Worm (Caenorhabditis elegans) whole organism, L4 larva: Measurements from ENCODE around the gene mak-1.

Experiments used
- F10B5.3 ChIP-seq: sonication (generic microtip); optimal IDR thresholded peaks from 2 replicates; lab custom pipeline; 2016; ENCODE audit warnings: mild to moderate bottlenecking, missing genetic modification characterization, missing compliant biosample characterization
- F37D6.2 ChIP-seq: sonication (generic microtip); optimal IDR thresholded peaks from 2 replicates; lab custom pipeline; 2016; ENCODE audit warnings: mild to moderate bottlenecking, missing genetic modification characterization, missing compliant biosample characterization
- F49E8.2 ChIP-seq: sonication (generic microtip); optimal IDR thresholded peaks from 2 replicates; lab custom pipeline; 2016; ENCODE audit warnings: missing compliant biosample characterization, mild to moderate bottlenecking, missing genetic modification characterization, borderline replicate concordance
- R02D3.7 ChIP-seq: fragments of 150-350 bp; sonication (generic microtip); optimal IDR thresholded peaks from 3 replicates; lab custom pipeline; 2014; ENCODE audit warnings: missing biosample characterization, missing genetic modification characterization
- Y48G9A.11 ChIP-seq: fragments of 200-800 bp; sonication (Bioruptor generic); IDR thresholded peaks from 2 replicates; pipeline ENCODE4 v1.3.6; 2022; ENCODE audit warnings: missing genetic modification reagents, missing genetic modification characterization, missing compliant biosample characterization
- Y75B8A.6 ChIP-seq: fragments of 200-800 bp; sonication (Bioruptor generic); IDR thresholded peaks from 2 replicates; pipeline ENCODE4 v1.3.6; 2022; ENCODE audit warnings: missing genetic modification reagents, missing genetic modification characterization, missing compliant biosample characterization
- ZK337.2 ChIP-seq: fragments of 200-800 bp; sonication (Bioruptor generic); IDR thresholded peaks from 2 replicates; pipeline ENCODE4 v1.3.6; 2022; ENCODE audit warnings: missing genetic modification reagents, missing genetic modification characterization, missing compliant biosample characterization
- aly-2 ChIP-seq: sonication (generic microtip); optimal IDR thresholded peaks from 2 replicates; lab custom pipeline; 2018; ENCODE audit warnings: missing biosample characterization, missing genetic modification characterization
- ama-1 ChIP-seq: fragments of 150-350 bp; optimal IDR thresholded peaks from 2 replicates; lab custom pipeline; 2014; ENCODE audit warnings: inconsistent platforms, mixed read lengths
- ceh-20 ChIP-seq: fragments of 200-800 bp; sonication (Bioruptor generic); IDR thresholded peaks from 2 replicates; pipeline ENCODE4 v1.3.6; 2022; ENCODE audit warnings: missing genetic modification reagents, missing genetic modification characterization, missing compliant biosample characterization
- ceh-28 ChIP-seq: fragments of 150-350 bp; optimal IDR thresholded peaks from 2 replicates; lab custom pipeline; 2014; ENCODE audit warnings: missing biosample characterization, missing genetic modification reagents, missing genetic modification characterization
- ceh-44 ChIP-seq: fragments of 200-800 bp; sonication (Bioruptor generic); IDR thresholded peaks from 2 replicates; pipeline ENCODE4 v1.3.6; 2022; ENCODE audit warnings: missing genetic modification reagents, missing genetic modification characterization, missing compliant biosample characterization
- ces-1 ChIP-seq: fragments of 150-350 bp; sonication (generic microtip); optimal IDR thresholded peaks from 4 replicates; lab custom pipeline; 2014; ENCODE audit warnings: missing biosample characterization, missing genetic modification reagents, missing genetic modification characterization
- daf-16 ChIP-seq, 3 experiments: sonication (generic microtip); optimal IDR thresholded peaks; 2 replicates each; lab custom pipeline; 2016 to 2017; ENCODE audit warnings: missing genetic modification characterization in 3 of 3, missing genetic modification reagents in 3 of 3, mild to moderate bottlenecking in 2 of 3, missing compliant biosample characterization in 2 of 3, missing biosample characterization in 1 of 3, moderate library complexity in 1 of 3
- daf-8 ChIP-seq: fragments of 200-800 bp; sonication (Bioruptor generic); IDR thresholded peaks from 2 replicates; pipeline ENCODE4 v1.3.6; 2022; ENCODE audit warnings: missing genetic modification characterization, missing compliant biosample characterization
- dpl-1 ChIP-seq: fragments of 150-350 bp; optimal IDR thresholded peaks from 2 replicates; lab custom pipeline; 2014; ENCODE audit warnings: missing biosample characterization, missing genetic modification reagents, missing genetic modification characterization
- dve-1 ChIP-seq: sonication (generic microtip); optimal IDR thresholded peaks from 2 replicates; lab custom pipeline; 2017; ENCODE audit warnings: antibody characterized with exemption, mild to moderate bottlenecking, missing genetic modification characterization, missing compliant biosample characterization; ENCODE audit not compliant: insufficient read depth
- egl-27 ChIP-seq: sonication (generic microtip); optimal IDR thresholded peaks from 3 replicates; lab custom pipeline; 2017; ENCODE audit warnings: missing biosample characterization, missing genetic modification reagents, missing genetic modification characterization
- fkh-10 ChIP-seq: fragments of 150-350 bp; optimal IDR thresholded peaks from 2 replicates; lab custom pipeline; 2014; ENCODE audit warnings: missing biosample characterization, missing genetic modification reagents, missing genetic modification characterization
- fos-1 ChIP-seq: fragments of 150-350 bp; optimal IDR thresholded peaks from 2 replicates; lab custom pipeline; 2014; ENCODE audit warnings: missing biosample characterization, missing genetic modification characterization
- hif-1 ChIP-seq, 2 experiments: sonication (generic microtip); optimal IDR thresholded peaks; 2 replicates each; lab custom pipeline; 2016 to 2017; ENCODE audit warnings: missing compliant biosample characterization in 2 of 2, missing genetic modification characterization in 2 of 2, missing genetic modification reagents in 2 of 2, missing genotype in 2 of 2, mild to moderate bottlenecking in 1 of 2
- jun-1 ChIP-seq: fragments of 150-350 bp; optimal IDR thresholded peaks from 2 replicates; lab custom pipeline; 2014; ENCODE audit warnings: missing biosample characterization, missing genetic modification reagents, missing genetic modification characterization
- lim-7 ChIP-seq: fragments of 200-800 bp; sonication (Bioruptor generic); IDR thresholded peaks from 2 replicates; pipeline ENCODE4 v1.3.6; 2022; ENCODE audit warnings: missing genetic modification characterization, missing compliant biosample characterization
- lin-13 ChIP-seq: fragments of 150-350 bp; optimal IDR thresholded peaks from 2 replicates; lab custom pipeline; 2014; ENCODE audit warnings: missing biosample characterization, missing genetic modification reagents, missing genetic modification characterization
- lir-3 ChIP-seq: sonication (generic microtip); optimal IDR thresholded peaks from 2 replicates; lab custom pipeline; 2016; ENCODE audit warnings: mild to moderate bottlenecking, missing genetic modification characterization, missing compliant biosample characterization
- madf-5 ChIP-seq, 2 experiments: fragments of 200-800 bp; sonication (Bioruptor generic); IDR thresholded peaks; 2 replicates each; pipeline ENCODE4 v1.3.6; 2022; ENCODE audit warnings: missing compliant biosample characterization in 2 of 2, missing genetic modification characterization in 2 of 2
- mdt-29 ChIP-seq: fragments of 200-800 bp; sonication (Bioruptor generic); IDR thresholded peaks from 2 replicates; pipeline ENCODE4 v1.3.6; 2022; ENCODE audit warnings: missing genetic modification reagents, missing genetic modification characterization, missing compliant biosample characterization
- mxl-2 ChIP-seq: fragments of 200-800 bp; sonication (Bioruptor generic); conservative IDR thresholded peaks from 2 replicates; pipeline ENCODE4 v1.3.6; 2022; ENCODE audit warnings: missing genetic modification reagents, missing genetic modification characterization, missing compliant biosample characterization
- nhr-11 ChIP-seq: fragments of 150-350 bp; optimal IDR thresholded peaks from 2 replicates; lab custom pipeline; 2014; ENCODE audit warnings: missing biosample characterization, missing genetic modification characterization
- nhr-237 ChIP-seq: sonication (generic microtip); optimal IDR thresholded peaks from 2 replicates; lab custom pipeline; 2017; ENCODE audit warnings: missing biosample characterization, missing genetic modification characterization
- nhr-28 ChIP-seq: fragments of 150-350 bp; optimal IDR thresholded peaks from 2 replicates; lab custom pipeline; 2014; ENCODE audit warnings: missing biosample characterization, missing genetic modification characterization
- nhr-41 ChIP-seq: fragments of 200-800 bp; sonication (Bioruptor generic); IDR thresholded peaks from 2 replicates; pipeline ENCODE4 v1.3.6; 2022; ENCODE audit warnings: missing genetic modification reagents, missing genetic modification characterization, missing compliant biosample characterization
- pha-4 ChIP-seq, 2 experiments: fragments of 150-350 bp in 1 of 2; fragments of 200-800 bp in 1 of 2; sonication (Bioruptor generic) in 1 of 2; IDR thresholded peaks in 1 of 2; optimal IDR thresholded peaks in 1 of 2; 2 replicates each; pipeline versions ENCODE4 v1.3.6 to Lab custom; 2014 to 2022; ENCODE audit warnings: missing genetic modification characterization in 2 of 2, missing genetic modification reagents in 2 of 2, missing biosample characterization in 1 of 2, missing compliant biosample characterization in 1 of 2
- php-3 ChIP-seq: fragments of 200-800 bp; sonication (Bioruptor generic); IDR thresholded peaks from 2 replicates; pipeline ENCODE4 v1.3.6; 2022; ENCODE audit warnings: missing genetic modification reagents, missing genetic modification characterization, missing compliant biosample characterization
- saeg-2 ChIP-seq: fragments of 200-800 bp; sonication (Bioruptor generic); IDR thresholded peaks from 2 replicates; pipeline ENCODE4 v1.3.6; 2022; ENCODE audit warnings: missing genetic modification reagents, missing genetic modification characterization, missing compliant biosample characterization
- skn-1 ChIP-seq: fragments of 150-350 bp; optimal IDR thresholded peaks from 2 replicates; lab custom pipeline; 2014; ENCODE audit warnings: missing biosample characterization, missing genetic modification characterization
- snpc-4 ChIP-seq: fragments of 150-350 bp; optimal IDR thresholded peaks from 2 replicates; lab custom pipeline; 2014; ENCODE audit warnings: missing biosample characterization, missing genetic modification characterization
- spr-3 ChIP-seq: fragments of 200-800 bp; sonication (Bioruptor generic); optimal IDR thresholded peaks from 2 replicates; lab custom pipeline; 2018; ENCODE audit warnings: mild to moderate bottlenecking, missing genetic modification characterization, missing compliant biosample characterization
- unc-130 ChIP-seq: sonication (generic microtip); optimal IDR thresholded peaks from 2 replicates; lab custom pipeline; 2016; ENCODE audit warnings: missing genetic modification reagents, missing genetic modification characterization, missing compliant biosample characterization
- zag-1 ChIP-seq: fragments of 150-350 bp; optimal IDR thresholded peaks from 2 replicates; lab custom pipeline; 2014; ENCODE audit warnings: missing biosample characterization, missing genetic modification characterization
- zfp-2 ChIP-seq: sonication (generic microtip); optimal IDR thresholded peaks from 2 replicates; lab custom pipeline; 2016; ENCODE audit warnings: mild to moderate bottlenecking, missing genetic modification characterization, missing compliant biosample characterization
- zip-2 ChIP-seq: fragments of 150-350 bp; optimal IDR thresholded peaks from 2 replicates; lab custom pipeline; 2014; ENCODE audit warnings: missing biosample characterization, missing genetic modification characterization

Gene mak-1

DNA sequence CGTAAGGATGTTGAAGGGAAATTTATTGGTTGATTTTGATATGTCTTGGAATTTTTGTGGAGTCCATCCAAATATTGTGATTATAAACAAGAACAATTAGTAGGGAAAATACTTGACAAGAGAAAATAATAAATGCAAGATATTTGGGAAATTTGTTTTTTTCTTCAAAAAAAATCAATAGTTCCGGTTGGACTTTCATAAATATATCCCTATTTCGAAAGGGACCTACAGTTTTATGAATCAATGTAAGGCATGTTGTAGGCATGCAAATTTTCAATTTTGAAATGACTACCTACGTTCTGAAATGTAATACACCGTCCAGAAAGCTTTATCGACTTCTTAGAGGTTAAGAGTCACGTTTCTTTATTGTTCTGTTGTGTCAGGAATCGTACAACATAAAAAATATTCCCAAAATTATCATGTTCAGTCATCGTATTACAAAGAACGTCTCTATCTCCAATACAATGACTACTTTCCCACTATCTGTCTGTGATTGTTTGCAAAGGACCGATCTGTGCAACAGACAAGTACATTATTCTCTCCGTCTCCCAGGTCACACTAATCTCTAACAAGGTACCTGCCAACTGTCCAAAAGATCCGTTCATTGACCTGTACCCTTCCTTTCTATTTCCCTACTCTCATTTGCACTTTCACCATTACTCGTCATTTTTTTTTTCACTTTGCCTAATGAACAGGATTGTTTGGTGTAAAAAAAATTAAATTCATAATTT, 46.1 kb downstream of the mak-1 start, which contains the start of gene F07H5.13 (continued):
- peak; percentile 76 for TF ChIP-seq dve-1
- TF ChIP-seq F49E8.2 (tag; lab: Kevin White, UChicago) = no peak
- no peak for TF ChIP-seq fos-1 (tag; lab: Kevin White, UChicago)
- peak; percentile 0 for TF ChIP-seq F10B5.3 (tag; lab: Kevin White, UChicago)
- TF ChIP-seq madf-5 (GFP tag; IDR thresholded peaks at IDR 0.05; lab: Robert Waterston, UW) = no peak
- peak in 1 of 2 experiments; percentile 35 for TF ChIP-seq hif-1 (tag; optimal IDR thresholded peaks at IDR 0.05; lab: Kevin White, UChicago)
- TF ChIP-seq lin-13 = peak; percentile 48
- TF ChIP-seq daf-16 (GFP tag; optimal IDR thresholded peaks at IDR 0.05; lab: Kevin White, UChicago) = peak in 1 of 2 experiments; percentile 33
- TF ChIP-seq daf-16 (tag; optimal IDR thresholded peaks at IDR 0.05; lab: Kevin White, UChicago) = peak; percentile 57
- TF ChIP-seq mxl-2 (GFP tag; lab: Robert Waterston, UW) = no peak
- TF ChIP-seq aly-2 (tag; lab: Kevin White, UChicago) = no peak
- no peak for TF ChIP-seq ceh-44 (GFP tag; lab: Robert Waterston, UW)
- no peak for TF ChIP-seq ceh-28 (tag; lab: Kevin White, UChicago)
- TF ChIP-seq ZK337.2 = no peak
- 0 out of 2 replicates have a peak, but pooled peaks have one; percentile 42 for TF ChIP-seq saeg-2 (GFP tag; lab: Robert Waterston, UW)
- no peak for TF ChIP-seq dpl-1 (GFP tag; lab: Kevin White, UChicago)
- no peak for TF ChIP-seq zag-1 (tag; lab: Kevin White, UChicago)
- no peak for TF ChIP-seq R02D3.7
- TF ChIP-seq skn-1 (tag; lab: Kevin White, UChicago) = no peak
- no peak for TF ChIP-seq lir-3 (tag; lab: Kevin White, UChicago)
- no peak for TF ChIP-seq Y48G9A.11
- TF ChIP-seq unc-130 (GFP tag; lab: Kevin White, UChicago) = no peak
- TF ChIP-seq egl-27 = no peak
- TF ChIP-seq ceh-20 (GFP tag; lab: Robert Waterston, UW) = 0 out of 2 replicates have a peak, but pooled peaks have one; percentile 33
- no peak for TF ChIP-seq pha-4 (GFP tag; IDR thresholded peaks at IDR 0.05; lab: Robert Waterston, UW)
- TF ChIP-seq pha-4 (tag; optimal IDR thresholded peaks at IDR 0.05; lab: Kevin White, UChicago) = no peak
- TF ChIP-seq mdt-29 (GFP tag; lab: Robert Waterston, UW) = no peak
- TF ChIP-seq ama-1 (lab: Kevin White, UChicago) = peak; percentile 16
- TF ChIP-seq ces-1 (GFP tag; lab: Kevin White, UChicago) = no peak
- TF ChIP-seq Y75B8A.6 = no peak
- TF ChIP-seq zfp-2 = no peak
- TF ChIP-seq nhr-41 (GFP tag; lab: Robert Waterston, UW) = no peak
- TF ChIP-seq jun-1 (tag; lab: Kevin White, UChicago) = no peak
- no peak for TF ChIP-seq daf-8 (GFP tag; lab: Robert Waterston, UW)
- no peak for TF ChIP-seq nhr-28 (tag; lab: Kevin White, UChicago)
- no peak for TF ChIP-seq snpc-4
- TF ChIP-seq F37D6.2 = no peak
- TF ChIP-seq nhr-237 (tag; lab: Kevin White, UChicago) = no peak

DNA sequence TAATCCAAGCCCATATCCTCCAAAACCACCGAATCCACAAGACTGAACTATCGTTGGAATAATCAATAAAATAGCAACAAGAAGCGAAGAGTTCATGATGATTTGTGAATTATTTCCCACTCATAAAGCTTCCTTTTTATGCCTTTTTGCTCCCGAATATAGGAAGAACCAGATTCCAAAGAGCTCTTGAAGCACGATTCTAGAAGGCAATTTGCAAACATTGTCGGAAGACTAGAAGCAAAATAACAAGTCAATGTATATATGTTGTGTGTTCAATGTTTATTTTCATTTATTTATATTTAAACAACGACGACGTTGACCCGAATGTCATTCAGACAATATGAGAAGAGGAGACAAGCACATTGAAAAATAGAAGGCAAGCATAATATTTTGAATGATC, 48.8 kb downstream of the mak-1 start, which contains the start of gene idpa-2:
Gene idpa-2, minus strand, starts transcription at position 101 of the 400 bp plus-strand sequence.
- TF ChIP-seq lin-13 = no peak
- no peak for TF ChIP-seq F10B5.3 (tag; lab: Kevin White, UChicago)
- TF ChIP-seq lim-7 = no peak
- no peak for TF ChIP-seq php-3 (GFP tag; lab: Robert Waterston, UW)
- TF ChIP-seq nhr-11 (tag; lab: Kevin White, UChicago) = no peak
- no peak for TF ChIP-seq spr-3 (GFP tag; lab: Kevin White, UChicago)
- TF ChIP-seq zip-2 (tag; lab: Kevin White, UChicago) = no peak
- no peak for TF ChIP-seq fkh-10 (GFP tag; lab: Kevin White, UChicago)
- TF ChIP-seq, all 104 proteins: peak for 0
